Fruit fly (Drosophila melanogaster) whole organism, prepupa: Measurements from ENCODE around the gene Met.
"Not testable (repeated sequence)": the region's sequence is repeated elsewhere in the genome, so short reads cannot be mapped to it uniquely, and the experiment has no call there.

Experiments
- Blimp-1 ChIP-seq: fragments of 200-800 bp; sonication (Bioruptor generic); optimal IDR thresholded peaks from 3 replicates; lab custom pipeline; 2017; ENCODE audit warnings: missing biosample characterization, missing genetic modification characterization, mild to moderate bottlenecking, moderate library complexity, missing genetic modification reagents
- CG10631 ChIP-seq: fragments of 200-800 bp; sonication (Bioruptor generic); optimal IDR thresholded peaks from 2 replicates; lab custom pipeline; 2016; ENCODE audit warnings: missing biosample characterization, missing genetic modification characterization
- CG10669 ChIP-seq: fragments of 200-800 bp; sonication (Bioruptor generic); optimal IDR thresholded peaks from 3 replicates; lab custom pipeline; 2018; ENCODE audit warnings: missing biosample characterization, mild to moderate bottlenecking, missing genetic modification characterization, moderate library complexity
- CG11294 ChIP-seq: fragments of 200-800 bp; sonication (Bioruptor generic); IDR thresholded peaks from 2 replicates; pipeline ENCODE4 v1.3.6; 2022; ENCODE audit warnings: missing biosample characterization, missing genetic modification characterization
- CG11902 ChIP-seq: fragments of 200-800 bp; sonication (Bioruptor generic); optimal IDR thresholded peaks from 3 replicates; lab custom pipeline; 2016; ENCODE audit warnings: missing biosample characterization, missing genetic modification characterization
- CG1621 ChIP-seq: fragments of 200-800 bp; sonication (Bioruptor generic); optimal IDR thresholded peaks from 3 replicates; lab custom pipeline; 2018; ENCODE audit warnings: missing biosample characterization, mild to moderate bottlenecking, missing genetic modification characterization
- CG31627 ChIP-seq: fragments of 200-800 bp; sonication (Bioruptor generic); optimal IDR thresholded peaks from 3 replicates; lab custom pipeline; 2016; ENCODE audit warnings: missing biosample characterization, missing genetic modification characterization
- CG32006 ChIP-seq: fragments of 200-800 bp; sonication (Bioruptor generic); optimal IDR thresholded peaks from 3 replicates; lab custom pipeline; 2017; ENCODE audit warnings: missing biosample characterization, mild to moderate bottlenecking, missing genetic modification characterization
- CG34406 ChIP-seq: fragments of 200-800 bp; sonication (Bioruptor generic); optimal IDR thresholded peaks from 3 replicates; lab custom pipeline; 2016; ENCODE audit warnings: missing biosample characterization, missing genetic modification characterization
- CG3919 ChIP-seq: fragments of 200-800 bp; sonication (Bioruptor generic); optimal IDR thresholded peaks from 3 replicates; lab custom pipeline; 2016; ENCODE audit warnings: missing biosample characterization, missing genetic modification characterization
- CG7368 ChIP-seq: fragments of 200-800 bp; sonication (Bioruptor generic); optimal IDR thresholded peaks from 3 replicates; lab custom pipeline; 2016; ENCODE audit warnings: missing biosample characterization, missing genetic modification characterization
- CG8319 ChIP-seq: fragments of 200-800 bp; sonication (Bioruptor generic); optimal IDR thresholded peaks from 3 replicates; lab custom pipeline; 2016; ENCODE audit warnings: missing biosample characterization, missing genetic modification characterization
- CG8632 ChIP-seq: fragments of 200-800 bp; sonication (Bioruptor generic); optimal IDR thresholded peaks from 3 replicates; lab custom pipeline; 2016; ENCODE audit warnings: missing biosample characterization, missing genetic modification characterization
- CG9139 ChIP-seq: fragments of 200-800 bp; sonication (Bioruptor generic); optimal IDR thresholded peaks from 3 replicates; lab custom pipeline; 2017; ENCODE audit warnings: missing biosample characterization, mild to moderate bottlenecking, missing genetic modification characterization
- Eip93F ChIP-seq: fragments of 200-800 bp; sonication (Bioruptor generic); optimal IDR thresholded peaks from 2 replicates; lab custom pipeline; 2016; ENCODE audit warnings: missing biosample characterization, mild to moderate bottlenecking, missing genetic modification characterization
- Ets21C ChIP-seq: fragments of 200-800 bp; sonication (Bioruptor generic); optimal IDR thresholded peaks from 3 replicates; lab custom pipeline; 2016; ENCODE audit warnings: missing biosample characterization, missing genetic modification characterization
- Ets96B ChIP-seq: fragments of 200-800 bp; optimal IDR thresholded peaks from 2 replicates; lab custom pipeline; 2019; ENCODE audit warnings: missing biosample characterization, mild to moderate bottlenecking, missing genetic modification characterization, moderate library complexity
- Gug ChIP-seq: fragments of 200-800 bp; sonication (Bioruptor generic); IDR thresholded peaks from 2 replicates; pipeline ENCODE4 v1.3.6; 2022; ENCODE audit warnings: missing biosample characterization, missing genetic modification characterization
- Hr38 ChIP-seq: sonication (Bioruptor generic); optimal IDR thresholded peaks from 2 replicates; lab custom pipeline; 2016; ENCODE audit warnings: missing biosample characterization, missing genetic modification characterization
- Hr39 ChIP-seq: fragments of 200-800 bp; sonication (Bioruptor generic); optimal IDR thresholded peaks from 2 replicates; lab custom pipeline; 2016; ENCODE audit warnings: missing biosample characterization, missing genetic modification characterization
- Hr4 ChIP-seq: fragments of 200-800 bp; sonication (Bioruptor generic); optimal IDR thresholded peaks from 3 replicates; lab custom pipeline; 2016; ENCODE audit warnings: missing biosample characterization, missing genetic modification characterization
- Lpt ChIP-seq: fragments of 200-800 bp; sonication (Bioruptor generic); optimal IDR thresholded peaks from 3 replicates; lab custom pipeline; 2016; ENCODE audit warnings: missing biosample characterization, missing genetic modification characterization
- Met ChIP-seq: fragments of 200-800 bp; sonication (Bioruptor generic); optimal IDR thresholded peaks from 3 replicates; lab custom pipeline; 2016; ENCODE audit warnings: missing biosample characterization, missing genetic modification characterization
- Sox14 ChIP-seq: fragments of 200-800 bp; sonication (Bioruptor generic); optimal IDR thresholded peaks from 3 replicates; lab custom pipeline; 2016; ENCODE audit warnings: missing biosample characterization, missing genetic modification characterization
- Sox15 ChIP-seq: fragments of 200-800 bp; sonication (Bioruptor generic); optimal IDR thresholded peaks from 3 replicates; lab custom pipeline; 2016; ENCODE audit warnings: missing biosample characterization, missing genetic modification characterization
- achi ChIP-seq: fragments of 200-800 bp; sonication (Bioruptor generic); optimal IDR thresholded peaks from 3 replicates; lab custom pipeline; 2016; ENCODE audit warnings: missing biosample characterization, missing genetic modification characterization
- cyc ChIP-seq: fragments of 200-800 bp; sonication (Bioruptor generic); optimal IDR thresholded peaks from 3 replicates; lab custom pipeline; 2016; ENCODE audit warnings: missing biosample characterization, missing genetic modification characterization
- dac ChIP-seq: fragments of 200-800 bp; sonication (Bioruptor generic); optimal IDR thresholded peaks from 2 replicates; lab custom pipeline; 2017; ENCODE audit warnings: missing biosample characterization, mild to moderate bottlenecking, missing genetic modification characterization
- eg ChIP-seq: fragments of 200-800 bp; sonication (Bioruptor generic); IDR thresholded peaks from 3 replicates; pipeline ENCODE4 v1.3.6; 2022; ENCODE audit warnings: missing biosample characterization, missing genetic modification characterization
- esn ChIP-seq: fragments of 200-800 bp; sonication (Bioruptor generic); optimal IDR thresholded peaks from 2 replicates; lab custom pipeline; 2016; ENCODE audit warnings: missing biosample characterization, mild to moderate bottlenecking, missing genetic modification characterization, moderate library complexity
- fkh ChIP-seq: fragments of 200-800 bp; sonication (Bioruptor generic); optimal IDR thresholded peaks from 3 replicates; lab custom pipeline; 2017; ENCODE audit warnings: missing biosample characterization, mild to moderate bottlenecking, missing genetic modification characterization, moderate library complexity
- lz ChIP-seq: fragments of 200-800 bp; sonication (Bioruptor generic); optimal IDR thresholded peaks from 3 replicates; lab custom pipeline; 2016; ENCODE audit warnings: missing biosample characterization, missing genetic modification characterization
- net ChIP-seq: fragments of 200-800 bp; sonication (Bioruptor generic); optimal IDR thresholded peaks from 3 replicates; lab custom pipeline; 2016; ENCODE audit warnings: missing biosample characterization, missing genetic modification characterization
- salr ChIP-seq, 2 experiments: fragments of 200-800 bp; sonication (Bioruptor generic); optimal IDR thresholded peaks; 3 replicates each; lab custom pipeline; 2016 to 2018; ENCODE audit warnings: missing biosample characterization in 2 of 2, missing genetic modification characterization in 2 of 2, mild to moderate bottlenecking in 1 of 2
- ss ChIP-seq, 2 experiments: fragments of 200-800 bp; sonication (Bioruptor generic); optimal IDR thresholded peaks; 2 replicates in 1 of 2; 3 replicates in 1 of 2; lab custom pipeline; 2017 to 2018; ENCODE audit warnings: mild to moderate bottlenecking in 2 of 2, missing biosample characterization in 2 of 2, missing genetic modification characterization in 2 of 2, moderate library complexity in 1 of 2
- topi ChIP-seq: fragments of 200-800 bp; sonication (Bioruptor generic); optimal IDR thresholded peaks from 3 replicates; lab custom pipeline; 2016; ENCODE audit warnings: missing biosample characterization, missing genetic modification characterization
- vri ChIP-seq: fragments of 200-800 bp; sonication (Bioruptor generic); optimal IDR thresholded peaks from 3 replicates; lab custom pipeline; 2016; ENCODE audit warnings: missing biosample characterization, mild to moderate bottlenecking, missing genetic modification characterization

Gene Met

DNA sequence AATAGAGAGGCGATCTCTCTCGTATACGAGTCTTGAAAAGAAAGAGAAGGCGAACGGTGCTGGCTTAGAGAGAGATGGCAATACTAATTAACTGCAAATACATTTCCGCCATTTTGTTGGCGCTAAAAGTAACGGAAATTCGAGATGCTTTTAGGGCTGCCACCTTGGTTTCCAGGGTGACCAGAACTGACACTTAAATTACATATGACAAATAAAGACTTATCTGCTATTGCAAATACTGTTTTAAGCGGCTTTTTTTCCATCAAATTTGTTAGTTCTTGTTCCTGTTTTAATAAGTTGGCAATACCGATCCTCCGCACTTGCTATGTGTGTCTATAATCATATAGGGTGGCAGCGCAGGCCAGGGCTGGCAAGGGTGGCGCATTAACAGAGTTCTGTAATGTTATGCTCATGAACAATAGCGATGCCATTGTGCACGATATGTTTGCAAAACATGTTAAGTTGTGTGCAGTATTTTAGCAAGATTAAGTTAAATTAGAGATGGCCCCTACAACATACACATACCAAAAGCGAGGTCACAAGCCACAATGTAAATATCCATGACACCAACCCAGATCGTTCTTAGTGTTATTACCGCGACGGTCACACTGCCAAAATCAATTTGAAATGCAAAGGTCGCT is 35.6 kb upstream of the Met start, which contains the start of gene nod (continued):
- TF ChIP-seq CG11294 (GFP tag; lab: Robert Waterston, UW) (no peak), fkh (GFP tag; lab: Kevin White, UChicago) (peak; percentile 46), lz (GFP tag; lab: Kevin White, UChicago) (peak; percentile 62), ss (GFP tag; optimal IDR thresholded peaks at IDR 0.05; lab: Kevin White, UChicago) (no peak), Blimp-1 (GFP tag; lab: Kevin White, UChicago) (no peak), CG1621 (tag; lab: Kevin White, UChicago) (peak; percentile 7), Gug (GFP tag; lab: Robert Waterston, UW) (no peak), CG8319 (GFP tag; lab: Kevin White, UChicago) (peak; percentile 45), Sox14 (GFP tag; lab: Kevin White, UChicago) (peak; percentile 69), esn (GFP tag; lab: Kevin White, UChicago) (peak; percentile 65), CG8632 (GFP tag; lab: Kevin White, UChicago) (peak; percentile 25), salr (GFP tag; optimal IDR thresholded peaks at IDR 0.05; lab: Kevin White, UChicago) (no peak), Eip93F (GFP tag; lab: Kevin White, UChicago) (no peak), Hr39 (GFP tag; lab: Kevin White, UChicago) (peak; percentile 71), CG10669 (GFP tag; lab: Kevin White, UChicago) (peak; percentile 21), Ets96B (tag; lab: Kevin White, UChicago) (peak; percentile 6), net (GFP tag; lab: Kevin White, UChicago) (peak; percentile 53), CG11902 (GFP tag; lab: Kevin White, UChicago) (peak; percentile 4), Lpt (GFP tag; lab: Kevin White, UChicago) (peak; percentile 28), CG34406 (GFP tag; lab: Kevin White, UChicago) (peak; percentile 55), Ets21C (GFP tag; lab: Kevin White, UChicago) (peak; percentile 52), Met (GFP tag; lab: Kevin White, UChicago) (no peak), topi (peak; percentile 68), Sox15 (peak; percentile 34), CG9139 (GFP tag; lab: Kevin White, UChicago) (no peak), CG10631 (GFP tag; lab: Kevin White, UChicago) (peak; percentile 55), dac (GFP tag; lab: Kevin White, UChicago) (peak; percentile 27), cyc (peak; percentile 47), CG32006 (GFP tag; lab: Kevin White, UChicago) (no peak), CG7368 (GFP tag; lab: Kevin White, UChicago) (peak; percentile 38)
- TF ChIP-seq, all 60 proteins: peak for 38

DNA sequence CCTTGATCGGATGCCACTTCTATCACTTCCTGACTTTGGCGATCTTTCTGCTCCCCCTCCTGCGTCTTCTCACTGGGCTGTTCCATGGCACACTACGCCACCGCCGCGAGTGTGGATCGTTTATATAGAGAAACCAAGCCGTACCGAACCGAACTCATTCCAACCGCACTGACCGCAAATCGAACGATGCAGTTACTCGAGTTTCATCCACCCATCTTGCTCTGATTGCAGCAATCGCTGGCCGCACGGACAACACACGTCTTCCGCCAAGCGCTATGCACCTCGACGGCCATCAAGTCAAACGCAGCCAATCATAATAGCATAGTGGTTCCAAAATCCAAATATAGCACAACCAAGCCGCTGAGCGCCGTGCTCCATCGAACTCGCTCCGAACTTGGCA is 31.8 kb upstream of the Met start, which contains the start of gene pkm:
pkm (minus strand) TSS at position 101 of the 400 bp plus-strand sequence.
- TF ChIP-seq eg (GFP tag; lab: Robert Waterston, UW) (no peak), Hr4 (no peak), Met (GFP tag; lab: Kevin White, UChicago) (no peak), CG31627 (GFP tag; lab: Kevin White, UChicago) (no peak), Hr38 (no peak), topi (no peak), vri (no peak), ss (GFP tag; optimal IDR thresholded peaks at IDR 0.05; lab: Kevin White, UChicago) (no peak), CG11294 (GFP tag; lab: Robert Waterston, UW) (no peak), CG11902 (GFP tag; lab: Kevin White, UChicago) (no peak)

DNA sequence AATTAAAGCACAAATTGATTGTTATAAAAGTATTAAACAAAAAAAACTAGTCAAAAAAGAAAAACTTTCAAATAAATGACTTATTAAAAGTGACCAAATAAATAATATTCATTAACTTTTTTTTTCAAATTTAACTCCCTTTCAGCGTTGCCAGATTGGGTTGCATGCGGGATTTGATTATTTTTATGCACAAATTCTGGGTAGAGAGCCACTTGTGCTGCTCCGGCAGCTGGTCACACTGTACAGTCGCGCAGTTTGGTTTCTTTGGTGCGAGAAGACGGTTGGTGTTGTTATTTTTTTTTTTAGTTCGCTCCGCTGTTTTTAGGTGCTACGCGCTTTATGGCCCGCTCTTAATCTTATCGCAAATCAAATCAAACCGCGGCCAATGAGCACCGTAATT is 16.3 kb upstream of the Met start, which contains the start of gene rho-4:
rho-4 (plus strand) TSS at position 250 of the 400 bp plus-strand sequence.
- TF ChIP-seq achi (GFP tag; lab: Kevin White, UChicago); Hr4; CG3919 (GFP tag; lab: Kevin White, UChicago): not testable (repeated sequence)
